Worm (Caenorhabditis elegans) whole organism, midembryonic: ENCODE results near the gene Y41C4A.6.

Experiments
- flt-1 ChIP-seq: fragments of 200-800 bp; sonication (Bioruptor generic); IDR thresholded peaks from 2 replicates; pipeline ENCODE4 v1.3.6; 2022; ENCODE audit warnings: missing genetic modification characterization, missing compliant biosample characterization
- klf-2 ChIP-seq: fragments of 200-800 bp; sonication (Bioruptor generic); conservative IDR thresholded peaks from 2 replicates; pipeline ENCODE4 v1.3.6; 2022; ENCODE audit warnings: missing genetic modification reagents, missing genetic modification characterization, missing compliant biosample characterization
- ztf-29 ChIP-seq: fragments of 200-800 bp; sonication (Bioruptor generic); IDR thresholded peaks from 2 replicates; pipeline ENCODE4 v1.3.6; 2022; ENCODE audit warnings: missing genetic modification reagents, missing genetic modification characterization, missing compliant biosample characterization

DNA sequence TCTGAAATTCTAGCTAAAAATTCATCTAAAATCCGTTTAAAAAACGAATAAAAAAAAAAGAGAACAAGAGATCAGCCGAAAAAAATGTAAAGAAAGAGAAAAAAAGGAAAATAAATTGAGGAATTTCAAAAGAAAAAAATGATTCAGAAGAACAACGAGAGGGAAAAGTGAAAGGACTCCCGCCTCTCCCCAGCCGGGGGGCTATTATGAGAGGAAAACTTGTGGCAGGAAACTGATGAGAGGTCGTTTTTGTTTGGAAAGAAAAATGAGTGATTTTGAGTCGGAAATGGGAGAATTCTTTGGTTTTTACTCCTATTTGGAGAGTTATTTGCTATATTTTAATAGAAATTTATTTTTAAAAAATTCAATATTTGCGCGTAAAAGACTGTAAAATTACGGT lies 45.8 kb downstream of the Y41C4A.6 start:
- no peak for TF ChIP-seq klf-2
- no peak for TF ChIP-seq ztf-29
- no peak for TF ChIP-seq flt-1 (GFP tag; lab: Robert Waterston, UW)
